Worm (Caenorhabditis elegans) whole organism, young adult: ENCODE results near the gene poml-4.

ENCODE experiments used
- B0261.1 ChIP-seq: sonication (generic microtip); optimal IDR thresholded peaks from 2 replicates; lab custom pipeline; 2016; ENCODE audit warnings: mild to moderate bottlenecking, missing genetic modification characterization, moderate library complexity, missing compliant biosample characterization
- ceh-91 ChIP-seq: fragments of 200-800 bp; sonication (Bioruptor generic); IDR thresholded peaks from 2 replicates; pipeline ENCODE4 v1.3.6; 2022; ENCODE audit warnings: missing genetic modification reagents, missing genetic modification characterization, missing compliant biosample characterization
- fkh-3 ChIP-seq: sonication (generic microtip); optimal IDR thresholded peaks from 2 replicates; lab custom pipeline; 2016; ENCODE audit warnings: mild to moderate bottlenecking, missing genetic modification characterization, missing compliant biosample characterization
- lag-1 ChIP-seq: fragments of 200-800 bp; sonication (Bioruptor generic); IDR thresholded peaks from 2 replicates; pipeline ENCODE4 v1.3.6; 2022; ENCODE audit warnings: missing genetic modification reagents, missing genetic modification characterization, missing compliant biosample characterization
- rcor-1 ChIP-seq: fragments of 200-800 bp; sonication (Bioruptor generic); IDR thresholded peaks from 2 replicates; pipeline ENCODE4 v1.3.6; 2022; ENCODE audit warnings: missing genetic modification reagents, missing genetic modification characterization, missing compliant biosample characterization
- snpc-4 ChIP-seq, 5 experiments: fragments of 150-350 bp in 1 of 5; sonication (generic microtip) in 4 of 5; optimal IDR thresholded peaks; 2 replicates each; lab custom pipeline; 2014 to 2018; ENCODE audit warnings: missing genetic modification characterization in 5 of 5, missing biosample characterization in 3 of 5, antibody characterized with exemption in 2 of 5, mild to moderate bottlenecking in 2 of 5, missing compliant biosample characterization in 2 of 5, missing genotype in 2 of 5, moderate library complexity in 2 of 5, missing genetic modification reagents in 1 of 5
- xnd-1 ChIP-seq: sonication (generic microtip); optimal IDR thresholded peaks from 2 replicates; lab custom pipeline; 2016; ENCODE audit warnings: missing genotype, missing genetic modification reagents, missing genetic modification characterization, missing compliant biosample characterization

- TF ChIP-seq xnd-1 = no peak
- TF ChIP-seq B0261.1 (tag; lab: Kevin White, UChicago) = no peak
- TF ChIP-seq lag-1 (GFP tag; lab: Robert Waterston, UW) = no peak
- no peak for TF ChIP-seq snpc-4 (GFP tag; optimal IDR thresholded peaks at IDR 0.05; lab: Kevin White, UChicago)
- TF ChIP-seq snpc-4 (tag; optimal IDR thresholded peaks at IDR 0.05; lab: Kevin White, UChicago) = no peak
- no peak for TF ChIP-seq fkh-3 (tag; lab: Kevin White, UChicago)
- no peak for TF ChIP-seq rcor-1 (GFP tag; lab: Robert Waterston, UW)
- TF ChIP-seq ceh-91 (GFP tag; lab: Robert Waterston, UW) = no peak
These were observed 15.2 kb upstream of the poml-4 start, which contains the start of gene Y51H7BR.7 for ce11 chrII:1525498-1525897.
